Worm (Caenorhabditis elegans) whole organism, L1 larva: Measurements from ENCODE around the gene nhr-181.

Experiments
- C04F5.9 ChIP-seq: sonication (generic microtip); optimal IDR thresholded peaks from 2 replicates; lab custom pipeline; 2016; ENCODE audit warnings: missing genetic modification characterization, missing compliant biosample characterization
- aha-1 ChIP-seq: fragments of 150-350 bp; optimal IDR thresholded peaks from 2 replicates; lab custom pipeline; 2014; ENCODE audit warnings: missing biosample characterization, missing genetic modification characterization
- ceh-63 ChIP-seq: fragments of 200-800 bp; sonication (Bioruptor generic); optimal IDR thresholded peaks from 2 replicates; lab custom pipeline; 2018; ENCODE audit warnings: mild to moderate bottlenecking, missing genetic modification characterization, missing compliant biosample characterization
- elt-3 ChIP-seq, 6 experiments: fragments of 150-350 bp in 1 of 6; sonication (generic microtip); optimal IDR thresholded peaks; 2 replicates each; lab custom pipeline; 2017 to 2018; ENCODE audit warnings: missing biosample characterization in 6 of 6, missing genetic modification characterization in 6 of 6, inconsistent platforms in 1 of 6
- ets-5 ChIP-seq: fragments of 200-800 bp; sonication (Bioruptor generic); IDR thresholded peaks from 2 replicates; pipeline ENCODE4 v1.3.6; 2022; ENCODE audit warnings: missing genetic modification characterization, missing compliant biosample characterization
- fos-1 ChIP-seq: fragments of 150-350 bp; optimal IDR thresholded peaks from 2 replicates; lab custom pipeline; 2014; ENCODE audit warnings: missing biosample characterization, missing genetic modification characterization
- jun-1 ChIP-seq: fragments of 150-350 bp; optimal IDR thresholded peaks from 2 replicates; lab custom pipeline; 2014; ENCODE audit warnings: missing biosample characterization, missing genetic modification reagents, missing genetic modification characterization
- lin-15B ChIP-seq: fragments of 150-350 bp; sonication (generic microtip); optimal IDR thresholded peaks from 3 replicates; lab custom pipeline; 2014; ENCODE audit warnings: missing biosample characterization, missing genetic modification characterization
- lir-3 ChIP-seq: sonication (generic microtip); optimal IDR thresholded peaks from 2 replicates; lab custom pipeline; 2016; ENCODE audit warnings: mild to moderate bottlenecking, missing genetic modification characterization, moderate library complexity, missing compliant biosample characterization; ENCODE audit not compliant: poor library complexity
- mep-1 ChIP-seq: fragments of 150-350 bp; optimal IDR thresholded peaks from 2 replicates; lab custom pipeline; 2014; ENCODE audit warnings: missing biosample characterization, missing genetic modification characterization
- nhr-76 ChIP-seq: sonication (generic microtip); optimal IDR thresholded peaks from 2 replicates; lab custom pipeline; 2017; ENCODE audit warnings: missing biosample characterization, missing genetic modification characterization
- pqm-1 ChIP-seq: sonication (generic microtip); optimal IDR thresholded peaks from 3 replicates; lab custom pipeline; 2017; ENCODE audit warnings: missing biosample characterization, missing genetic modification characterization
- skn-1 ChIP-seq: fragments of 150-350 bp; optimal IDR thresholded peaks from 2 replicates; lab custom pipeline; 2014; ENCODE audit warnings: missing biosample characterization, missing genetic modification characterization

- TF ChIP-seq elt-3 (tag; optimal IDR thresholded peaks at IDR 0.05; lab: Kevin White, UChicago) (no peak), aha-1 (tag; lab: Kevin White, UChicago) (no peak), skn-1 (tag; lab: Kevin White, UChicago) (no peak), jun-1 (no peak), ceh-63 (GFP tag; lab: Kevin White, UChicago) (no peak), mep-1 (tag; lab: Kevin White, UChicago) (no peak), C04F5.9 (tag; lab: Kevin White, UChicago) (no peak), fos-1 (tag; lab: Kevin White, UChicago) (no peak), pqm-1 (tag; lab: Kevin White, UChicago) (no peak), lin-15B (tag; lab: Kevin White, UChicago) (no peak), nhr-76 (tag; lab: Kevin White, UChicago) (no peak), ets-5 (GFP tag; lab: Robert Waterston, UW) (no peak), lir-3 (tag; lab: Kevin White, UChicago) (no peak)
These were observed 9.5 kb downstream of the nhr-181 start, which contains the start of gene srj-39 for ce11 chrV:4104298-4104697.
